Worm (Caenorhabditis elegans) whole organism, L4 larva: Measurements from ENCODE around the gene C05D11.13.

Source experiments
- F44E2.7 ChIP-seq: fragments of 200-800 bp; sonication (Bioruptor generic); IDR thresholded peaks from 2 replicates; pipeline ENCODE4 v2.1.2; 2022; ENCODE audit warnings: missing genetic modification characterization, missing compliant biosample characterization
- T26A8.4 ChIP-seq: fragments of 200-800 bp; sonication (Bioruptor generic); IDR thresholded peaks from 2 replicates; pipeline ENCODE4 v1.3.6; 2022; ENCODE audit warnings: missing genetic modification characterization, missing compliant biosample characterization
- Y48G9A.11 ChIP-seq: fragments of 200-800 bp; sonication (Bioruptor generic); IDR thresholded peaks from 2 replicates; pipeline ENCODE4 v1.3.6; 2022; ENCODE audit warnings: missing genetic modification reagents, missing genetic modification characterization, missing compliant biosample characterization
- aly-2 ChIP-seq: sonication (generic microtip); optimal IDR thresholded peaks from 2 replicates; lab custom pipeline; 2018; ENCODE audit warnings: missing biosample characterization, missing genetic modification characterization
- ama-1 ChIP-seq: fragments of 150-350 bp; optimal IDR thresholded peaks from 2 replicates; lab custom pipeline; 2014; ENCODE audit warnings: inconsistent platforms, mixed read lengths
- attf-4 ChIP-seq: sonication (generic microtip); optimal IDR thresholded peaks from 3 replicates; lab custom pipeline; 2017; ENCODE audit warnings: missing biosample characterization, missing genetic modification characterization
- ceh-20 ChIP-seq: fragments of 200-800 bp; sonication (Bioruptor generic); IDR thresholded peaks from 2 replicates; pipeline ENCODE4 v1.3.6; 2022; ENCODE audit warnings: missing genetic modification reagents, missing genetic modification characterization, missing compliant biosample characterization
- ceh-82 ChIP-seq: sonication (generic microtip); optimal IDR thresholded peaks from 2 replicates; lab custom pipeline; 2017; ENCODE audit warnings: missing biosample characterization, missing genetic modification characterization
- daf-16 ChIP-seq, 3 experiments: sonication (generic microtip); optimal IDR thresholded peaks; 2 replicates each; lab custom pipeline; 2016 to 2017; ENCODE audit warnings: missing genetic modification characterization in 3 of 3, missing genetic modification reagents in 3 of 3, mild to moderate bottlenecking in 2 of 3, missing compliant biosample characterization in 2 of 3, missing biosample characterization in 1 of 3, moderate library complexity in 1 of 3
- daf-8 ChIP-seq: fragments of 200-800 bp; sonication (Bioruptor generic); IDR thresholded peaks from 2 replicates; pipeline ENCODE4 v1.3.6; 2022; ENCODE audit warnings: missing genetic modification characterization, missing compliant biosample characterization
- dmd-6 ChIP-seq: fragments of 200-800 bp; sonication (Bioruptor generic); IDR thresholded peaks from 2 replicates; pipeline ENCODE4 v1.3.6; 2022; ENCODE audit warnings: missing genetic modification reagents, missing genetic modification characterization, missing compliant biosample characterization
- dmd-8 ChIP-seq: fragments of 200-800 bp; sonication (Bioruptor generic); IDR thresholded peaks from 2 replicates; pipeline ENCODE4 v1.3.6; 2022; ENCODE audit warnings: missing genetic modification characterization, missing compliant biosample characterization
- dmd-9 ChIP-seq: fragments of 200-800 bp; sonication (Bioruptor generic); IDR thresholded peaks from 2 replicates; pipeline ENCODE4 v1.3.6; 2022; ENCODE audit warnings: missing genetic modification reagents, missing genetic modification characterization, missing compliant biosample characterization
- duxl-1 ChIP-seq: sonication (generic microtip); optimal IDR thresholded peaks from 2 replicates; lab custom pipeline; 2016; ENCODE audit warnings: mild to moderate bottlenecking, missing genetic modification characterization, moderate library complexity, missing compliant biosample characterization; ENCODE audit not compliant: poor library complexity
- dve-1 ChIP-seq: sonication (generic microtip); optimal IDR thresholded peaks from 2 replicates; lab custom pipeline; 2017; ENCODE audit warnings: antibody characterized with exemption, mild to moderate bottlenecking, missing genetic modification characterization, missing compliant biosample characterization; ENCODE audit not compliant: insufficient read depth
- fkh-10 ChIP-seq: fragments of 150-350 bp; optimal IDR thresholded peaks from 2 replicates; lab custom pipeline; 2014; ENCODE audit warnings: missing biosample characterization, missing genetic modification reagents, missing genetic modification characterization
- hlh-11 ChIP-seq: fragments of 200-800 bp; sonication (Bioruptor generic); optimal IDR thresholded peaks from 2 replicates; lab custom pipeline; 2018; ENCODE audit warnings: mild to moderate bottlenecking, missing genetic modification characterization, missing compliant biosample characterization
- hlh-30 ChIP-seq: sonication (generic microtip); optimal IDR thresholded peaks from 2 replicates; lab custom pipeline; 2017; ENCODE audit warnings: antibody characterized with exemption, mild to moderate bottlenecking, missing genetic modification characterization, missing compliant biosample characterization; ENCODE audit not compliant: insufficient read depth
- hmg-1.1 ChIP-seq: fragments of 200-800 bp; sonication (Bioruptor generic); IDR thresholded peaks from 2 replicates; pipeline ENCODE4 v1.3.6; 2022; ENCODE audit warnings: missing genetic modification reagents, missing genetic modification characterization, missing compliant biosample characterization
- jun-1 ChIP-seq: fragments of 150-350 bp; optimal IDR thresholded peaks from 2 replicates; lab custom pipeline; 2014; ENCODE audit warnings: missing biosample characterization, missing genetic modification reagents, missing genetic modification characterization
- lin-1 ChIP-seq: fragments of 200-800 bp; sonication (Bioruptor generic); IDR thresholded peaks from 2 replicates; pipeline ENCODE4 v1.3.6; 2022; ENCODE audit warnings: missing genetic modification reagents, missing genetic modification characterization, missing compliant biosample characterization
- lin-13 ChIP-seq: fragments of 150-350 bp; optimal IDR thresholded peaks from 2 replicates; lab custom pipeline; 2014; ENCODE audit warnings: missing biosample characterization, missing genetic modification reagents, missing genetic modification characterization
- lin-15B ChIP-seq: fragments of 150-350 bp; sonication (generic microtip); optimal IDR thresholded peaks from 3 replicates; lab custom pipeline; 2014; ENCODE audit warnings: missing biosample characterization, missing genetic modification characterization
- lin-38 ChIP-seq: fragments of 200-800 bp; sonication (Bioruptor generic); IDR thresholded peaks from 2 replicates; pipeline ENCODE4 v1.3.6; 2022; ENCODE audit warnings: missing genetic modification reagents, missing genetic modification characterization, missing compliant biosample characterization
- lsy-2 ChIP-seq, 2 experiments: fragments of 150-350 bp in 1 of 2; sonication (generic microtip) in 1 of 2; optimal IDR thresholded peaks; 2 replicates each; lab custom pipeline; 2014 to 2017; ENCODE audit warnings: missing biosample characterization in 2 of 2, missing genetic modification characterization in 2 of 2
- mdl-1 ChIP-seq, 2 experiments: fragments of 150-350 bp in 1 of 2; sonication (generic microtip) in 1 of 2; optimal IDR thresholded peaks; 2 replicates each; lab custom pipeline; 2014 to 2017; ENCODE audit warnings: missing biosample characterization in 2 of 2, missing genetic modification characterization in 2 of 2
- mdt-29 ChIP-seq: fragments of 200-800 bp; sonication (Bioruptor generic); IDR thresholded peaks from 2 replicates; pipeline ENCODE4 v1.3.6; 2022; ENCODE audit warnings: missing genetic modification reagents, missing genetic modification characterization, missing compliant biosample characterization
- mes-2 ChIP-seq: sonication (generic microtip); optimal IDR thresholded peaks from 2 replicates; lab custom pipeline; 2016; ENCODE audit warnings: missing genotype, mild to moderate bottlenecking, missing genetic modification characterization, missing compliant biosample characterization; ENCODE audit not compliant: poor library complexity, severe bottlenecking
- mxl-2 ChIP-seq: fragments of 200-800 bp; sonication (Bioruptor generic); conservative IDR thresholded peaks from 2 replicates; pipeline ENCODE4 v1.3.6; 2022; ENCODE audit warnings: missing genetic modification reagents, missing genetic modification characterization, missing compliant biosample characterization
- nhr-10 ChIP-seq: fragments of 150-350 bp; optimal IDR thresholded peaks from 2 replicates; lab custom pipeline; 2014; ENCODE audit warnings: missing biosample characterization, missing genetic modification characterization
- nhr-11 ChIP-seq: fragments of 150-350 bp; optimal IDR thresholded peaks from 2 replicates; lab custom pipeline; 2014; ENCODE audit warnings: missing biosample characterization, missing genetic modification characterization
- nhr-237 ChIP-seq: sonication (generic microtip); optimal IDR thresholded peaks from 2 replicates; lab custom pipeline; 2017; ENCODE audit warnings: missing biosample characterization, missing genetic modification characterization
- nhr-28 ChIP-seq: fragments of 150-350 bp; optimal IDR thresholded peaks from 2 replicates; lab custom pipeline; 2014; ENCODE audit warnings: missing biosample characterization, missing genetic modification characterization
- nhr-48 ChIP-seq: sonication (generic microtip); optimal IDR thresholded peaks from 2 replicates; lab custom pipeline; 2016; ENCODE audit warnings: mild to moderate bottlenecking, missing genetic modification characterization, missing compliant biosample characterization
- pha-4 ChIP-seq, 2 experiments: fragments of 150-350 bp in 1 of 2; fragments of 200-800 bp in 1 of 2; sonication (Bioruptor generic) in 1 of 2; IDR thresholded peaks in 1 of 2; optimal IDR thresholded peaks in 1 of 2; 2 replicates each; pipeline versions ENCODE4 v1.3.6 to Lab custom; 2014 to 2022; ENCODE audit warnings: missing genetic modification characterization in 2 of 2, missing genetic modification reagents in 2 of 2, missing biosample characterization in 1 of 2, missing compliant biosample characterization in 1 of 2
- sdz-12 ChIP-seq: fragments of 200-800 bp; sonication (Bioruptor generic); optimal IDR thresholded peaks from 2 replicates; lab custom pipeline; 2018; ENCODE audit warnings: mild to moderate bottlenecking, missing genetic modification characterization, missing compliant biosample characterization
- set-16 ChIP-seq: fragments of 200-800 bp; sonication (Bioruptor generic); IDR thresholded peaks from 2 replicates; pipeline ENCODE4 v1.3.6; 2022; ENCODE audit warnings: missing genetic modification reagents, missing genetic modification characterization, missing compliant biosample characterization
- skn-1 ChIP-seq: fragments of 150-350 bp; optimal IDR thresholded peaks from 2 replicates; lab custom pipeline; 2014; ENCODE audit warnings: missing biosample characterization, missing genetic modification characterization
- snpc-4 ChIP-seq: fragments of 150-350 bp; optimal IDR thresholded peaks from 2 replicates; lab custom pipeline; 2014; ENCODE audit warnings: missing biosample characterization, missing genetic modification characterization
- spr-1 ChIP-seq: sonication (generic microtip); optimal IDR thresholded peaks from 2 replicates; lab custom pipeline; 2016; ENCODE audit warnings: mild to moderate bottlenecking, missing genetic modification characterization, missing compliant biosample characterization
- unc-39 ChIP-seq: sonication (generic microtip); optimal IDR thresholded peaks from 2 replicates; lab custom pipeline; 2017; ENCODE audit warnings: missing biosample characterization, missing genetic modification characterization
- unc-62 ChIP-seq, 3 experiments: fragments of 150-350 bp in 1 of 3; sonication (generic microtip); optimal IDR thresholded peaks in 2 of 3; peaks in 1 of 3; 1 replicate in 1 of 3; 2 replicates in 2 of 3; lab custom pipeline; 2014 to 2017; ENCODE audit warnings: missing biosample characterization in 3 of 3, missing genetic modification characterization in 3 of 3, missing genetic modification reagents in 3 of 3, missing genotype in 1 of 3
- zip-2 ChIP-seq: fragments of 150-350 bp; optimal IDR thresholded peaks from 2 replicates; lab custom pipeline; 2014; ENCODE audit warnings: missing biosample characterization, missing genetic modification characterization
- ztf-11 ChIP-seq: fragments of 150-350 bp; optimal IDR thresholded peaks from 2 replicates; lab custom pipeline; 2014; ENCODE audit warnings: missing biosample characterization, missing genetic modification characterization

Gene C05D11.13

DNA sequence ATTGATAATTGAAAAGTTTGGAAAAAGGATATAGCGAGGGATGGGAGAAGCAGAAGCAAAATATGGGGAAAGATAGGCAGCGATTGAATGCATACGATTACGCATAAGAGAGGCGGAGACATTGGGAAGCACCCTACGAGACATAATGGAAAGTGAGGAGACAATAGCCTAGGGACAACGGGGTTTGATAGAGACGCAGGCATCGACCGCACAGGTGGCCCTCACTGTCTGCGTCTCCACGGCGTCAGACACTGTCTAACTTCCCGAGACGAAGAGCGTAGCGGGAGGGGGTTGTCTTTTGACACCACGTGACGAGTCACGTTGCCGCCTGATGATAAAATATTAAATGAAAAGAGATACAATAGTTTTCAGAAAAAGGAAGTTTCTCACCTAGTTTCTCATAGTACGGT, 23.4 kb downstream of the C05D11.13 start (continued):
- peak; percentile 68 for TF ChIP-seq lin-38
- TF ChIP-seq nhr-237 (tag; lab: Kevin White, UChicago), result no peak
- TF ChIP-seq mdt-29, result peak; percentile 86

DNA sequence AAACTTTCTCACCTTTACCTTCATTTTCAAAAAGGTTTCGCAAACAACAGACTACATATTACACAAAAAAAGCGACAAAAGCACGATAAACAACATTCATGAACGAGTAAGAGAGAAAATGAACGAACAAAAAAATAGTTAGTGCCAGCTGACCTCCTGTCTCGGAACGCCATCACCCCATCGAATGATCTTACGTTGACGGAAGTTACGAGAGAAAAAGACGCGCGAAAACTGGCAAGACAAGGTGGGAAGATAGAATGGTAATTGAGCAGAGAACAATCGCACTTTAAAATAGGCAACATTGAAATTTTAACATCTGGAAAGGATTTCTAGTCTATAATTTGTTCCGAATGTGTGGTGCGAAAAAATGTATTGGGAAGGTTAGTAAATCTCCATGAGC, 24.2 kb downstream of the C05D11.13 start:
- TF ChIP-seq mdt-29 (0 out of 2 replicates have a peak, but pooled peaks have one; percentile 11), dmd-6 (peak; percentile 59), hmg-1.1 (GFP tag; lab: Robert Waterston, UW) (peak; percentile 7; the same call in 1 of the 2 replicates), nhr-11 (peak; percentile 57), ceh-20 (0 out of 2 replicates have a peak, but pooled peaks have one; percentile 22), unc-62 (GFP tag; optimal IDR thresholded peaks at IDR 0.05 in 1 of 2; lab: Kevin White, UChicago) (peak in 1 of 2 experiments; percentile 31), unc-62 (tag; optimal IDR thresholded peaks at IDR 0.05; lab: Kevin White, UChicago) (no peak), pha-4 (GFP tag; IDR thresholded peaks at IDR 0.05; lab: Robert Waterston, UW) (peak; percentile 64; the same call in 1 of the 2 replicates), pha-4 (tag; optimal IDR thresholded peaks at IDR 0.05; lab: Kevin White, UChicago) (no peak), spr-1 (tag; lab: Kevin White, UChicago) (no peak), nhr-237 (tag; lab: Kevin White, UChicago) (no peak), hlh-11 (tag; lab: Kevin White, UChicago) (peak; percentile 60), nhr-28 (peak; percentile 77), mdl-1 (tag; optimal IDR thresholded peaks at IDR 0.05; lab: Kevin White, UChicago) (peak in 1 of 2 experiments; percentile 51), lin-15B (tag; lab: Kevin White, UChicago) (no peak), aly-2 (no peak), dmd-8 (GFP tag; lab: Robert Waterston, UW) (0 out of 2 replicates have a peak, but pooled peaks have one; percentile 57), ceh-82 (tag; lab: Kevin White, UChicago) (no peak), daf-16 (GFP tag; optimal IDR thresholded peaks at IDR 0.05; lab: Kevin White, UChicago) (peak in 1 of 2 experiments; percentile 61), daf-16 (tag; optimal IDR thresholded peaks at IDR 0.05; lab: Kevin White, UChicago) (peak; percentile 36), hlh-30 (peak; percentile 55)

DNA sequence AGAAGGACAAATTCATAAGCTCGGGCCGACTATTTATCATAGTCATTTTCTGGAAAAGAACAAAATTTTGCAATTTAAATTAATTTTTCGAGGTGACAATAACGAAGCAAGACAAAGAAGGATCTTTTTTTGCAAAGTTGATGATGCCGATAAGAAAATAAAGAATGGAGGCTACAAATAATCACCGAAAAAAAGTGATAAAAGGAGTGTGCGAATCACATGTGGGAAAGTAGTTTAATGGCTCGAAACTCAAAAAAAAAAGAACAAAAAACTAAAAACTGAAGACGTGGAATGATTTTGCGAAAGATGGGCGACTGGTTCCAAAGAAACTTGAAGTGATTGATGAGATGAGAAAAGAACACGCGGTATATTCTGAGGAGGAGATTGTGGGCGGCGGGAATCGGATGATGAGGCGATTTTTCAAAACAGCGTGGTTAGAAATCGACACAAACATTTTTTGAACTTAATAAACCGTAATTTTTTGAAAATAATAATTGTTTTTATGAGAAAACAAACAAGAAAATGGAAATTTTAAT, 24.9 kb downstream of the C05D11.13 start, which contains the start of gene atgl-1:
atgl-1 (minus strand) TSS at position 51 of the 536 bp plus-strand sequence.
- peak in 1 of 2 experiments; percentile 38 for TF ChIP-seq mdl-1 (tag; optimal IDR thresholded peaks at IDR 0.05; lab: Kevin White, UChicago)
- peak; percentile 69 for TF ChIP-seq nhr-28
- TF ChIP-seq hlh-11 (tag; lab: Kevin White, UChicago), result peak; percentile 52
- TF ChIP-seq mxl-2 (GFP tag; lab: Robert Waterston, UW), result no peak
- no peak for TF ChIP-seq T26A8.4 (GFP tag; lab: Robert Waterston, UW)
- TF ChIP-seq lin-1 (GFP tag; lab: Robert Waterston, UW), result no peak
- TF ChIP-seq nhr-10 (tag; lab: Kevin White, UChicago), result no peak
- TF ChIP-seq jun-1 (tag; lab: Kevin White, UChicago), result no peak
- no peak for TF ChIP-seq ceh-20
- no peak for TF ChIP-seq spr-1 (tag; lab: Kevin White, UChicago)
- no peak for TF ChIP-seq daf-8 (GFP tag; lab: Robert Waterston, UW)
- no peak for TF ChIP-seq duxl-1 (tag; lab: Kevin White, UChicago)
- TF ChIP-seq nhr-48, result peak; percentile 8
- no peak for TF ChIP-seq lsy-2 (tag; optimal IDR thresholded peaks at IDR 0.05; lab: Kevin White, UChicago)
- TF ChIP-seq nhr-11, result no peak
- TF ChIP-seq attf-4, result no peak
- TF ChIP-seq F44E2.7 (GFP tag; lab: Robert Waterston, UW), result no peak
- TF ChIP-seq daf-16 (GFP tag; optimal IDR thresholded peaks at IDR 0.05; lab: Kevin White, UChicago), result no peak
- peak; percentile 15 for TF ChIP-seq daf-16 (tag; optimal IDR thresholded peaks at IDR 0.05; lab: Kevin White, UChicago)
- TF ChIP-seq zip-2 (tag; lab: Kevin White, UChicago), result no peak
- TF ChIP-seq set-16 (GFP tag; lab: Robert Waterston, UW), result no peak
- no peak for TF ChIP-seq Y48G9A.11
- TF ChIP-seq skn-1, result no peak
- TF ChIP-seq hlh-30, result peak; percentile 43
- TF ChIP-seq lin-13 (GFP tag; lab: Kevin White, UChicago), result no peak
- no peak for TF ChIP-seq sdz-12 (GFP tag; lab: Kevin White, UChicago)
- TF ChIP-seq dmd-9, result no peak
- no peak for TF ChIP-seq ama-1
- TF ChIP-seq mes-2, result no peak
- TF ChIP-seq ztf-11 (tag; lab: Kevin White, UChicago), result no peak
- peak; percentile 1 for TF ChIP-seq dve-1 (tag; lab: Kevin White, UChicago)
- TF ChIP-seq snpc-4 (tag; lab: Kevin White, UChicago), result no peak
- TF ChIP-seq dmd-6, result peak; percentile 32; the same call in 1 of the 2 replicates
- no peak for TF ChIP-seq fkh-10
- TF ChIP-seq unc-39 (tag; lab: Kevin White, UChicago), result no peak
